Fruit fly (Drosophila melanogaster): Measurements from ENCODE around the gene Npc2h.

The Npc2h gene

dm6 chr3R:30766922-30767504 is 20.9 kb upstream of the Npc2h start (continued):
- TF ChIP-seq prd (optimal IDR thresholded peaks at IDR 0.05) (no peak), prd (GFP tag; IDR thresholded peaks at IDR 0.05) (no peak), Doc2 (GFP tag; IDR thresholded peaks at IDR 0.05) (no peak), CG15073 (GFP tag; optimal IDR thresholded peaks at IDR 0.05) (no peak), CG1233 (GFP tag; optimal IDR thresholded peaks at IDR 0.05) (peak; percentile 27), CG7963 (GFP tag; IDR thresholded peaks at IDR 0.05; ENCODE audit: partially characterized antibody) (no peak), oc (tag; optimal IDR thresholded peaks at IDR 0.05) (no peak), chm (GFP tag; IDR thresholded peaks at IDR 0.05) (peak; percentile 41; the same call in 1 of the 2 replicates), inv (GFP tag; IDR thresholded peaks at IDR 0.05; ENCODE audit: partially characterized antibody) (no peak), HHEX (GFP tag; optimal IDR thresholded peaks at IDR 0.05) (peak; percentile 31), CG14860 (GFP tag; IDR thresholded peaks at IDR 0.05; ENCODE audit: partially characterized antibody) (no peak), CG13775 (GFP tag; optimal IDR thresholded peaks at IDR 0.05) (no peak), Camta (GFP tag; optimal IDR thresholded peaks at IDR 0.05) (no peak), tap (tag; optimal IDR thresholded peaks at IDR 0.05) (no peak), CG4730 (GFP tag; IDR thresholded peaks at IDR 0.05) (no peak), Dfd (GFP tag; optimal IDR thresholded peaks at IDR 0.05) (no peak), CG13123 (GFP tag; optimal IDR thresholded peaks at IDR 0.05) (peak; percentile 11), Asciz (GFP tag; optimal IDR thresholded peaks at IDR 0.05) (no peak), shn (GFP tag; optimal IDR thresholded peaks at IDR 0.05) (no peak), az2 (GFP tag; optimal IDR thresholded peaks at IDR 0.05) (no peak), Max (GFP tag; optimal IDR thresholded peaks at IDR 0.05) (no peak), E2f2 (GFP tag; IDR thresholded peaks at IDR 0.05) (no peak), vnd (GFP tag; IDR thresholded peaks at IDR 0.05; ENCODE audit: partially characterized antibody) (no peak), CG32767 (GFP tag; IDR thresholded peaks at IDR 0.05) (no peak), CG14014 (GFP tag; IDR thresholded peaks at IDR 0.05) (no peak), disco-r (GFP tag; optimal IDR thresholded peaks at IDR 0.05) (no peak), CG30020 (tag; optimal IDR thresholded peaks at IDR 0.05) (no peak), hkb (optimal IDR thresholded peaks at IDR 0.05) (no peak), hkb (GFP tag; IDR thresholded peaks at IDR 0.05) (no peak), CG5953 (GFP tag; IDR thresholded peaks at IDR 0.05) (no peak), CG2120 (GFP tag; optimal IDR thresholded peaks at IDR 0.05) (no peak), Hr78 (GFP tag; optimal IDR thresholded peaks at IDR 0.05) (no peak), CG3726 (GFP tag; IDR thresholded peaks at IDR 0.05) (no peak), C15 (GFP tag; IDR thresholded peaks at IDR 0.05) (no peak), CG6689 (GFP tag; IDR thresholded peaks at IDR 0.05) (no peak), CG17612 (GFP tag; IDR thresholded peaks at IDR 0.05) (no peak), Xrp1 (GFP tag; IDR thresholded peaks at IDR 0.05) (peak; percentile 48), dimm (GFP tag; IDR thresholded peaks at IDR 0.05) (no peak), bowl (GFP tag; IDR thresholded peaks at IDR 0.05) (no peak), CG2199 (GFP tag; IDR thresholded peaks at IDR 0.05) (no peak), ERR (GFP tag; optimal IDR thresholded peaks at IDR 0.05) (no peak), CG31365 (tag; optimal IDR thresholded peaks at IDR 0.05) (no peak), CG8290 (GFP tag; optimal IDR thresholded peaks at IDR 0.05) (no peak), CG8290 (tag; optimal IDR thresholded peaks at IDR 0.05) (peak in 1 of 2 experiments; percentile 10), CG10565 (GFP tag; optimal IDR thresholded peaks at IDR 0.05) (no peak), crc (GFP tag; optimal IDR thresholded peaks at IDR 0.05) (no peak), Optix (GFP tag; IDR thresholded peaks at IDR 0.05) (no peak), CG17328 (GFP tag; IDR thresholded peaks at IDR 0.05) (no peak), Lhr (GFP tag; optimal IDR thresholded peaks at IDR 0.05) (no peak), CG11093 (GFP tag; IDR thresholded peaks at IDR 0.05) (no peak), Taf1 (GFP tag; IDR thresholded peaks at IDR 0.05) (no peak), bcd (GFP tag; optimal IDR thresholded peaks at IDR 0.05) (peak; percentile 33), cas (GFP tag; IDR thresholded peaks at IDR 0.05) (no peak)

All from whole organism, embryonic.